Fruit fly (Drosophila melanogaster) whole organism: Measurements from ENCODE around the gene CG2246.

Experiments used
- CG8478 ChIP-seq: fragments of >200 bp; optimal IDR thresholded peaks from 2 replicates; lab custom pipeline; 2018; ENCODE audit warnings: inconsistent platforms
- Dll ChIP-seq: fragments of >200 bp; optimal IDR thresholded peaks from 2 replicates; lab custom pipeline; 2017
- pan ChIP-seq: fragments of >200 bp; optimal IDR thresholded peaks from 2 replicates; lab custom pipeline; 2017
- psq ChIP-seq: fragments of >200 bp; optimal IDR thresholded peaks from 2 replicates; lab custom pipeline; 2017
- usp ChIP-seq: fragments of >200 bp; optimal IDR thresholded peaks from 2 replicates; lab custom pipeline; 2017; ENCODE audit warnings: missing biosample characterization, missing genetic modification characterization, mixed read lengths

- no peak for TF ChIP-seq Dll (lab: Kevin White, UChicago)
- TF ChIP-seq pan (lab: Kevin White, UChicago), result no peak
- no peak for TF ChIP-seq usp (GFP tag; lab: Kevin White, UChicago)
- no peak for TF ChIP-seq psq (lab: Kevin White, UChicago)
- no peak for TF ChIP-seq CG8478 (lab: Kevin White, UChicago)
Measured at dm6 chr3R:30617457-30617856, 16.2 kb upstream of the CG2246 start.
